Fruit fly (Drosophila melanogaster) whole organism, embryonic: Measurements from ENCODE around the gene trr.

Experiments
- Abd-B ChIP-seq: fragments of 200-800 bp; sonication (Bioruptor generic); optimal IDR thresholded peaks from 2 replicates; lab custom pipeline; 2018; ENCODE audit warnings: missing biosample characterization, mild to moderate bottlenecking, missing genetic modification characterization, moderate library complexity
- Atf-2 ChIP-seq: fragments of 200-800 bp; sonication (Bioruptor generic); optimal IDR thresholded peaks from 2 replicates; lab custom pipeline; 2016; ENCODE audit warnings: missing biosample characterization, missing genetic modification characterization
- CG12391 ChIP-seq: fragments of 200-800 bp; sonication (Bioruptor generic); optimal IDR thresholded peaks from 3 replicates; lab custom pipeline; 2018; ENCODE audit warnings: missing biosample characterization, mild to moderate bottlenecking, missing genetic modification characterization, moderate library complexity
- CG15073 ChIP-seq: fragments of 200-800 bp; sonication (Bioruptor generic); optimal IDR thresholded peaks from 2 replicates; lab custom pipeline; 2016; ENCODE audit warnings: missing biosample characterization, missing genetic modification characterization
- CG15696 ChIP-seq: fragments of 200-800 bp; sonication (Bioruptor generic); optimal IDR thresholded peaks from 2 replicates; lab custom pipeline; 2019; ENCODE audit warnings: missing biosample characterization, mild to moderate bottlenecking, missing genetic modification characterization, moderate library complexity
- CG18011 ChIP-seq: fragments of 200-800 bp; sonication (Bioruptor generic); optimal IDR thresholded peaks from 2 replicates; lab custom pipeline; 2017; ENCODE audit warnings: missing biosample characterization, missing genetic modification characterization, mild to moderate bottlenecking, moderate library complexity, missing genotype
- CG18476 ChIP-seq: fragments of 200-800 bp; sonication (Bioruptor generic); optimal IDR thresholded peaks from 2 replicates; lab custom pipeline; 2016; ENCODE audit warnings: missing biosample characterization, mild to moderate bottlenecking, missing genetic modification characterization
- CG18599 ChIP-seq: fragments of 200-800 bp; sonication (Bioruptor generic); optimal IDR thresholded peaks from 3 replicates; lab custom pipeline; 2017; ENCODE audit warnings: missing biosample characterization, missing genetic modification characterization, mild to moderate bottlenecking, moderate library complexity, missing genetic modification reagents
- CG2116 ChIP-seq: fragments of 200-800 bp; sonication (Bioruptor generic); optimal IDR thresholded peaks from 3 replicates; lab custom pipeline; 2018; ENCODE audit warnings: missing biosample characterization, mild to moderate bottlenecking, missing genetic modification characterization
- CG2875 ChIP-seq: fragments of 200-800 bp; sonication (Bioruptor generic); optimal IDR thresholded peaks from 2 replicates; lab custom pipeline; 2017; ENCODE audit warnings: missing biosample characterization, mild to moderate bottlenecking, missing genetic modification characterization, missing genetic modification reagents
- CG31388 ChIP-seq: fragments of 200-800 bp; sonication (Bioruptor generic); optimal IDR thresholded peaks from 2 replicates; lab custom pipeline; 2016; ENCODE audit warnings: missing biosample characterization, missing genetic modification characterization
- CG32767 ChIP-seq: fragments of 200-800 bp; sonication (Bioruptor generic); IDR thresholded peaks from 2 replicates; pipeline ENCODE4 v1.3.6; 2022; ENCODE audit warnings: missing biosample characterization, missing genetic modification characterization
- CG4328 ChIP-seq: fragments of 200-800 bp; sonication (Bioruptor generic); optimal IDR thresholded peaks from 3 replicates; lab custom pipeline; 2017; ENCODE audit warnings: missing biosample characterization, missing genetic modification reagents, missing genetic modification characterization
- CG4424 ChIP-seq: fragments of 200-800 bp; sonication (Bioruptor generic); optimal IDR thresholded peaks from 3 replicates; lab custom pipeline; 2016; ENCODE audit warnings: missing biosample characterization, missing genetic modification characterization
- CG5953 ChIP-seq: fragments of 200-800 bp; sonication (Bioruptor generic); IDR thresholded peaks from 2 replicates; pipeline ENCODE4 v1.3.6; 2022; ENCODE audit warnings: missing biosample characterization, missing genetic modification characterization
- CG6254 ChIP-seq: fragments of 200-800 bp; sonication (Bioruptor generic); optimal IDR thresholded peaks from 3 replicates; lab custom pipeline; 2017; ENCODE audit warnings: mild to moderate bottlenecking, missing biosample characterization, missing genetic modification reagents, missing genetic modification characterization
- CG8765 ChIP-seq: fragments of 200-800 bp; sonication (Bioruptor generic); IDR thresholded peaks from 2 replicates; pipeline ENCODE4 v1.3.6; 2022; ENCODE audit warnings: missing biosample characterization, missing genetic modification characterization
- CG9727 ChIP-seq: fragments of 200-800 bp; sonication (Bioruptor generic); optimal IDR thresholded peaks from 3 replicates; lab custom pipeline; 2017; ENCODE audit warnings: missing biosample characterization, mild to moderate bottlenecking, missing genetic modification characterization
- CG9876 ChIP-seq: fragments of 200-800 bp; sonication (Bioruptor generic); optimal IDR thresholded peaks from 2 replicates; lab custom pipeline; 2016; ENCODE audit warnings: missing biosample characterization, missing genetic modification characterization
- CTCF ChIP-seq: fragments of 200-800 bp; sonication (Bioruptor generic); optimal IDR thresholded peaks from 2 replicates; lab custom pipeline; 2017; ENCODE audit warnings: missing biosample characterization, mild to moderate bottlenecking, missing genetic modification characterization, moderate library complexity
- D ChIP-seq, 2 experiments: fragments of 200-800 bp in 1 of 2; fragments of >200 bp in 1 of 2; sonication (Bioruptor generic) in 1 of 2; optimal IDR thresholded peaks; 2 replicates in 1 of 2; 3 replicates in 1 of 2; lab custom pipeline; 2017; ENCODE audit warnings: mild to moderate bottlenecking in 1 of 2, missing biosample characterization in 1 of 2, missing genetic modification characterization in 1 of 2, missing genetic modification reagents in 1 of 2
- Dip3 ChIP-seq: fragments of 200-800 bp; sonication (Bioruptor generic); optimal IDR thresholded peaks from 3 replicates; lab custom pipeline; 2016; ENCODE audit warnings: missing biosample characterization, missing genetic modification characterization
- Doc3 ChIP-seq: fragments of 200-800 bp; sonication (Bioruptor generic); IDR thresholded peaks from 3 replicates; pipeline ENCODE4 v1.3.6; 2022; ENCODE audit warnings: missing biosample characterization, missing genetic modification characterization; ENCODE audit not compliant: partially characterized antibody
- Mes4 ChIP-seq: fragments of 200-800 bp; sonication (Bioruptor generic); optimal IDR thresholded peaks from 2 replicates; lab custom pipeline; 2016; ENCODE audit warnings: missing biosample characterization, missing genetic modification characterization
- Myb ChIP-seq: fragments of 200-800 bp; sonication (Bioruptor generic); optimal IDR thresholded peaks from 2 replicates; lab custom pipeline; 2016; ENCODE audit warnings: missing biosample characterization, missing genetic modification characterization
- Sry-β ChIP-seq: fragments of 200-800 bp; sonication (Bioruptor generic); optimal IDR thresholded peaks from 2 replicates; lab custom pipeline; 2018; ENCODE audit warnings: missing biosample characterization, mild to moderate bottlenecking, missing genetic modification characterization, moderate library complexity
- Sry-δ ChIP-seq: fragments of 200-800 bp; sonication (Bioruptor generic); optimal IDR thresholded peaks from 2 replicates; lab custom pipeline; 2016; ENCODE audit warnings: missing biosample characterization, missing genetic modification characterization
- TFAM ChIP-seq: fragments of 200-800 bp; sonication (Bioruptor generic); optimal IDR thresholded peaks from 2 replicates; lab custom pipeline; 2017; ENCODE audit warnings: missing biosample characterization, missing genetic modification characterization, inconsistent platforms
- YL-1 ChIP-seq: fragments of 200-800 bp; sonication (Bioruptor generic); optimal IDR thresholded peaks from 3 replicates; lab custom pipeline; 2017; ENCODE audit warnings: missing biosample characterization, mild to moderate bottlenecking, missing genetic modification characterization
- al ChIP-seq: fragments of 200-800 bp; sonication (Bioruptor generic); IDR thresholded peaks from 2 replicates; pipeline ENCODE4 v1.3.6; 2022; ENCODE audit warnings: missing biosample characterization, missing genetic modification characterization
- ara ChIP-seq: fragments of 200-800 bp; sonication (Bioruptor generic); IDR thresholded peaks from 2 replicates; pipeline ENCODE4 v1.3.6; 2022; ENCODE audit warnings: missing biosample characterization, missing genetic modification characterization
- caup ChIP-seq: fragments of 200-800 bp; sonication (Bioruptor generic); optimal IDR thresholded peaks from 3 replicates; lab custom pipeline; 2017; ENCODE audit warnings: missing biosample characterization, mild to moderate bottlenecking, missing genetic modification characterization, moderate library complexity; ENCODE audit not compliant: severe bottlenecking
- corto ChIP-seq: fragments of 200-800 bp; sonication (Bioruptor generic); optimal IDR thresholded peaks from 2 replicates; lab custom pipeline; 2016; ENCODE audit warnings: missing biosample characterization, mild to moderate bottlenecking, missing genetic modification characterization, moderate library complexity
- dmrt11E ChIP-seq: fragments of 200-800 bp; sonication (Bioruptor generic); optimal IDR thresholded peaks from 3 replicates; lab custom pipeline; 2018; ENCODE audit warnings: missing biosample characterization, mild to moderate bottlenecking, missing genetic modification characterization, moderate library complexity
- klu ChIP-seq: fragments of 200-800 bp; sonication (Bioruptor generic); IDR thresholded peaks from 2 replicates; pipeline ENCODE4 v1.3.6; 2022; ENCODE audit warnings: missing biosample characterization, missing genetic modification characterization
- lov ChIP-seq, 2 experiments: fragments of 200-800 bp in 1 of 2; fragments of >200 bp in 1 of 2; sonication (Bioruptor generic) in 1 of 2; IDR thresholded peaks in 1 of 2; optimal IDR thresholded peaks in 1 of 2; 2 replicates in 1 of 2; 3 replicates in 1 of 2; pipeline versions ENCODE4 v1.3.6 to Lab custom; 2017 to 2022; ENCODE audit warnings: missing biosample characterization in 1 of 2, missing genetic modification characterization in 1 of 2
- luna ChIP-seq: fragments of 200-800 bp; sonication (Bioruptor generic); optimal IDR thresholded peaks from 2 replicates; lab custom pipeline; 2016; ENCODE audit warnings: missing biosample characterization, missing genetic modification characterization
- mirr ChIP-seq: fragments of 200-800 bp; sonication (Bioruptor generic); optimal IDR thresholded peaks from 3 replicates; lab custom pipeline; 2018; ENCODE audit warnings: missing biosample characterization, mild to moderate bottlenecking, missing genetic modification characterization
- nmo ChIP-seq: fragments of 200-800 bp; sonication (Bioruptor generic); optimal IDR thresholded peaks from 2 replicates; lab custom pipeline; 2018; ENCODE audit warnings: missing biosample characterization, mild to moderate bottlenecking, missing genetic modification characterization, moderate library complexity
- pfk ChIP-seq: fragments of 200-800 bp; sonication (Bioruptor generic); optimal IDR thresholded peaks from 2 replicates; lab custom pipeline; 2018; ENCODE audit warnings: missing biosample characterization, mild to moderate bottlenecking, missing genetic modification characterization, moderate library complexity
- phol ChIP-seq: fragments of 200-800 bp; sonication (Bioruptor generic); optimal IDR thresholded peaks from 3 replicates; lab custom pipeline; 2018; ENCODE audit warnings: missing biosample characterization, mild to moderate bottlenecking, missing genetic modification characterization, moderate library complexity
- scrt ChIP-seq: fragments of 200-800 bp; sonication (Bioruptor generic); optimal IDR thresholded peaks from 2 replicates; lab custom pipeline; 2018; ENCODE audit warnings: missing biosample characterization, mild to moderate bottlenecking, missing genetic modification characterization, moderate library complexity
- seq ChIP-seq: fragments of 200-800 bp; sonication (Bioruptor generic); IDR thresholded peaks from 2 replicates; pipeline ENCODE4 v1.3.6; 2022; ENCODE audit warnings: missing biosample characterization, missing genetic modification characterization
- slbo ChIP-seq: fragments of 200-800 bp; sonication (Bioruptor generic); IDR thresholded peaks from 2 replicates; pipeline ENCODE4 v1.3.6; 2022; ENCODE audit warnings: missing biosample characterization, missing genetic modification characterization
- trem ChIP-seq: fragments of 200-800 bp; optimal IDR thresholded peaks from 3 replicates; lab custom pipeline; 2019; ENCODE audit warnings: missing biosample characterization, mild to moderate bottlenecking, missing genetic modification characterization, moderate library complexity
- unc-4 ChIP-seq: fragments of 200-800 bp; sonication (Bioruptor generic); IDR thresholded peaks from 2 replicates; pipeline ENCODE4 v1.3.6; 2022; ENCODE audit warnings: missing biosample characterization, missing genetic modification characterization; ENCODE audit not compliant: partially characterized antibody
- wdn ChIP-seq: fragments of 200-800 bp; sonication (Bioruptor generic); IDR thresholded peaks from 2 replicates; pipeline ENCODE4 v1.3.6; 2022; ENCODE audit warnings: missing biosample characterization, missing genetic modification characterization
- wek ChIP-seq: fragments of 200-800 bp; sonication (Bioruptor generic); optimal IDR thresholded peaks from 3 replicates; lab custom pipeline; 2018; ENCODE audit warnings: missing biosample characterization, mild to moderate bottlenecking, missing genetic modification characterization, moderate library complexity
- yki ChIP-seq: fragments of >200 bp; optimal IDR thresholded peaks from 3 replicates; lab custom pipeline; 2018
- zfh2 ChIP-seq: fragments of 200-800 bp; sonication (Bioruptor generic); optimal IDR thresholded peaks from 2 replicates; lab custom pipeline; 2016; ENCODE audit warnings: missing biosample characterization, missing genetic modification characterization

Gene trr

dm6 chrX:1868586-1869111 lies 21.1 kb downstream of the trr start, which contains the start of the genes CG14803 and Pex5 (continued):
- TF ChIP-seq Dip3 (GFP tag; lab: Kevin White, UChicago) (no peak), CG18476 (GFP tag; lab: Kevin White, UChicago) (no peak), CG9727 (GFP tag; lab: Kevin White, UChicago) (no peak), klu (GFP tag; lab: Robert Waterston, UW) (no peak), slbo (0 out of 2 replicates have a peak, but pooled peaks have one; percentile 12), mirr (GFP tag; lab: Kevin White, UChicago) (no peak), CG9876 (GFP tag; lab: Kevin White, UChicago) (no peak), CG6254 (no peak), CG2875 (GFP tag; lab: Kevin White, UChicago) (no peak), CG18011 (GFP tag; lab: Kevin White, UChicago) (no peak), luna (GFP tag; lab: Kevin White, UChicago) (no peak), D (optimal IDR thresholded peaks at IDR 0.05; lab: Kevin White, UChicago) (no peak), D (GFP tag; optimal IDR thresholded peaks at IDR 0.05; lab: Kevin White, UChicago) (no peak), Abd-B (GFP tag; lab: Kevin White, UChicago) (no peak), CG4424 (GFP tag; lab: Kevin White, UChicago) (no peak), Sry-δ (peak; percentile 43), CG8765 (GFP tag; lab: Robert Waterston, UW) (no peak), seq (no peak), CG5953 (GFP tag; lab: Robert Waterston, UW) (no peak), CG31388 (GFP tag; lab: Kevin White, UChicago) (no peak), phol (tag; lab: Kevin White, UChicago) (no peak), wek (no peak), CTCF (GFP tag; lab: Kevin White, UChicago) (no peak), dmrt11E (no peak), CG4328 (GFP tag; lab: Kevin White, UChicago) (no peak), nmo (GFP tag; lab: Kevin White, UChicago) (no peak), corto (GFP tag; lab: Kevin White, UChicago) (no peak), scrt (GFP tag; lab: Kevin White, UChicago) (no peak), Mes4 (GFP tag; lab: Kevin White, UChicago) (no peak), pfk (no peak), zfh2 (GFP tag; lab: Kevin White, UChicago) (no peak), CG12391 (no peak), CG18599 (no peak), lov (optimal IDR thresholded peaks at IDR 0.05; lab: Kevin White, UChicago) (no peak), lov (GFP tag; IDR thresholded peaks at IDR 0.05; lab: Robert Waterston, UW) (no peak), unc-4 (GFP tag; lab: Robert Waterston, UW) (peak; percentile 65), al (GFP tag; lab: Robert Waterston, UW) (no peak), CG32767 (no peak), yki (lab: Kevin White, UChicago) (no peak), wdn (GFP tag; lab: Robert Waterston, UW) (no peak), caup (GFP tag; lab: Kevin White, UChicago) (no peak), ara (GFP tag; lab: Robert Waterston, UW) (no peak), YL-1 (GFP tag; lab: Kevin White, UChicago) (peak; percentile 79), TFAM (GFP tag; lab: Kevin White, UChicago) (no peak), Myb (GFP tag; lab: Kevin White, UChicago) (peak; percentile 31), CG15073 (GFP tag; lab: Kevin White, UChicago) (no peak), trem (tag; lab: Kevin White, UChicago) (peak; percentile 26), Doc3 (peak; percentile 39; the same call in 1 of the 3 replicates), Atf-2 (GFP tag; lab: Kevin White, UChicago) (no peak), CG2116 (GFP tag; lab: Kevin White, UChicago) (peak; percentile 59), CG15696 (no peak), Sry-β (GFP tag; lab: Kevin White, UChicago) (peak; percentile 8)
